Fruit fly (Drosophila melanogaster) whole organism, adult: ENCODE measurements around the gene Dnai2.
A peak's percentile ranks its signal among the peaks of the same experiment; 100 is the strongest.

Experiments used
- CG1620 ChIP-seq: fragments of 200-800 bp; sonication (Bioruptor generic); optimal IDR thresholded peaks from 2 replicates; lab custom pipeline; 2016; ENCODE audit warnings: missing biosample characterization, missing genetic modification characterization
- CG33017 ChIP-seq: fragments of 200-800 bp; sonication (Bioruptor generic); optimal IDR thresholded peaks from 2 replicates; lab custom pipeline; 2018; ENCODE audit warnings: missing biosample characterization, mild to moderate bottlenecking, missing genetic modification characterization, moderate library complexity
- CG7101 ChIP-seq: fragments of 200-800 bp; sonication (Bioruptor generic); optimal IDR thresholded peaks from 2 replicates; lab custom pipeline; 2018; ENCODE audit warnings: missing biosample characterization, mild to moderate bottlenecking, missing genetic modification characterization, moderate library complexity
- Clk ChIP-seq: fragments of 200-800 bp; sonication (Bioruptor generic); optimal IDR thresholded peaks from 2 replicates; lab custom pipeline; 2017; ENCODE audit warnings: missing biosample characterization, missing genetic modification characterization
- kay ChIP-seq: fragments of 200-800 bp; sonication (Bioruptor generic); peaks from one replicate; lab custom pipeline; 2016; ENCODE audit warnings: missing biosample characterization, missing genetic modification characterization, borderline replicate concordance
- pad ChIP-seq: fragments of 200-800 bp; sonication (Bioruptor generic); optimal IDR thresholded peaks from 3 replicates; lab custom pipeline; 2017; ENCODE audit warnings: missing biosample characterization, missing genetic modification characterization, mild to moderate bottlenecking, moderate library complexity, missing genetic modification reagents

dm6 chr3L:11721498-11721946 is 22.5 kb upstream of the Dnai2 start:
- TF ChIP-seq kay (GFP tag; lab: Kevin White, UChicago) (no peak), CG7101 (tag; lab: Kevin White, UChicago) (peak; percentile 54), Clk (GFP tag; lab: Kevin White, UChicago) (no peak), CG1620 (GFP tag; lab: Kevin White, UChicago) (no peak), pad (GFP tag; lab: Kevin White, UChicago) (no peak), CG33017 (tag; lab: Kevin White, UChicago) (peak; percentile 43)
